Worm (Caenorhabditis elegans) whole organism, L4 larva: ENCODE results near the gene W07E6.5.
A peak's percentile ranks its signal among the peaks of the same experiment; 100 is the strongest.
"Not testable (repeated sequence)": the region's sequence is repeated elsewhere in the genome, so short reads cannot be mapped to it uniquely, and the experiment has no call there.

ENCODE experiments used
- F26F4.8 ChIP-seq: fragments of 200-800 bp; sonication (Bioruptor generic); conservative IDR thresholded peaks from 2 replicates; pipeline ENCODE4 v1.3.6; 2022; ENCODE audit warnings: missing genetic modification characterization, missing compliant biosample characterization
- F49E8.2 ChIP-seq: sonication (generic microtip); optimal IDR thresholded peaks from 2 replicates; lab custom pipeline; 2016; ENCODE audit warnings: missing compliant biosample characterization, mild to moderate bottlenecking, missing genetic modification characterization, borderline replicate concordance
- Y105C5A.15 ChIP-seq: fragments of 200-800 bp; sonication (Bioruptor generic); IDR thresholded peaks from 2 replicates; pipeline ENCODE4 v1.3.6; 2022; ENCODE audit warnings: missing genetic modification characterization, missing compliant biosample characterization
- Y75B8A.6 ChIP-seq: fragments of 200-800 bp; sonication (Bioruptor generic); IDR thresholded peaks from 2 replicates; pipeline ENCODE4 v1.3.6; 2022; ENCODE audit warnings: missing genetic modification reagents, missing genetic modification characterization, missing compliant biosample characterization
- ZK337.2 ChIP-seq: fragments of 200-800 bp; sonication (Bioruptor generic); IDR thresholded peaks from 2 replicates; pipeline ENCODE4 v1.3.6; 2022; ENCODE audit warnings: missing genetic modification reagents, missing genetic modification characterization, missing compliant biosample characterization
- aha-1 ChIP-seq: fragments of 150-350 bp; peaks from one replicate; lab custom pipeline; 2014; ENCODE audit warnings: missing biosample characterization, missing genetic modification characterization
- attf-4 ChIP-seq: sonication (generic microtip); optimal IDR thresholded peaks from 3 replicates; lab custom pipeline; 2017; ENCODE audit warnings: missing biosample characterization, missing genetic modification characterization
- ceh-28 ChIP-seq: fragments of 150-350 bp; optimal IDR thresholded peaks from 2 replicates; lab custom pipeline; 2014; ENCODE audit warnings: missing biosample characterization, missing genetic modification reagents, missing genetic modification characterization
- ceh-62 ChIP-seq: sonication (generic microtip); optimal IDR thresholded peaks from 2 replicates; lab custom pipeline; 2017; ENCODE audit warnings: missing biosample characterization, missing genetic modification characterization
- ceh-82 ChIP-seq: sonication (generic microtip); optimal IDR thresholded peaks from 2 replicates; lab custom pipeline; 2017; ENCODE audit warnings: missing biosample characterization, missing genetic modification characterization
- dpl-1 ChIP-seq: fragments of 150-350 bp; optimal IDR thresholded peaks from 2 replicates; lab custom pipeline; 2014; ENCODE audit warnings: missing biosample characterization, missing genetic modification reagents, missing genetic modification characterization
- duxl-1 ChIP-seq: sonication (generic microtip); optimal IDR thresholded peaks from 2 replicates; lab custom pipeline; 2016; ENCODE audit warnings: mild to moderate bottlenecking, missing genetic modification characterization, moderate library complexity, missing compliant biosample characterization; ENCODE audit not compliant: poor library complexity
- dve-1 ChIP-seq: sonication (generic microtip); optimal IDR thresholded peaks from 2 replicates; lab custom pipeline; 2017; ENCODE audit warnings: antibody characterized with exemption, mild to moderate bottlenecking, missing genetic modification characterization, missing compliant biosample characterization; ENCODE audit not compliant: insufficient read depth
- egl-27 ChIP-seq: sonication (generic microtip); optimal IDR thresholded peaks from 3 replicates; lab custom pipeline; 2017; ENCODE audit warnings: missing biosample characterization, missing genetic modification reagents, missing genetic modification characterization
- fos-1 ChIP-seq: fragments of 150-350 bp; optimal IDR thresholded peaks from 2 replicates; lab custom pipeline; 2014; ENCODE audit warnings: missing biosample characterization, missing genetic modification characterization
- hlh-11 ChIP-seq: fragments of 200-800 bp; sonication (Bioruptor generic); optimal IDR thresholded peaks from 2 replicates; lab custom pipeline; 2018; ENCODE audit warnings: mild to moderate bottlenecking, missing genetic modification characterization, missing compliant biosample characterization
- hmg-1.1 ChIP-seq: fragments of 200-800 bp; sonication (Bioruptor generic); IDR thresholded peaks from 2 replicates; pipeline ENCODE4 v1.3.6; 2022; ENCODE audit warnings: missing genetic modification reagents, missing genetic modification characterization, missing compliant biosample characterization
- lim-7 ChIP-seq: fragments of 200-800 bp; sonication (Bioruptor generic); IDR thresholded peaks from 2 replicates; pipeline ENCODE4 v1.3.6; 2022; ENCODE audit warnings: missing genetic modification characterization, missing compliant biosample characterization
- lin-1 ChIP-seq: fragments of 200-800 bp; sonication (Bioruptor generic); IDR thresholded peaks from 2 replicates; pipeline ENCODE4 v1.3.6; 2022; ENCODE audit warnings: missing genetic modification reagents, missing genetic modification characterization, missing compliant biosample characterization
- lin-13 ChIP-seq: fragments of 150-350 bp; optimal IDR thresholded peaks from 2 replicates; lab custom pipeline; 2014; ENCODE audit warnings: missing biosample characterization, missing genetic modification reagents, missing genetic modification characterization
- lin-15B ChIP-seq: fragments of 150-350 bp; sonication (generic microtip); optimal IDR thresholded peaks from 3 replicates; lab custom pipeline; 2014; ENCODE audit warnings: missing biosample characterization, missing genetic modification characterization
- lsy-2 ChIP-seq, 2 experiments: fragments of 150-350 bp in 1 of 2; sonication (generic microtip) in 1 of 2; optimal IDR thresholded peaks; 2 replicates each; lab custom pipeline; 2014 to 2017; ENCODE audit warnings: missing biosample characterization in 2 of 2, missing genetic modification characterization in 2 of 2
- madf-5 ChIP-seq, 2 experiments: fragments of 200-800 bp; sonication (Bioruptor generic); IDR thresholded peaks; 2 replicates each; pipeline ENCODE4 v1.3.6; 2022; ENCODE audit warnings: missing compliant biosample characterization in 2 of 2, missing genetic modification characterization in 2 of 2
- madf-9 ChIP-seq: fragments of 200-800 bp; sonication (Bioruptor generic); conservative IDR thresholded peaks from 2 replicates; pipeline ENCODE4 v1.3.6; 2022; ENCODE audit warnings: missing genetic modification reagents, missing genetic modification characterization, missing compliant biosample characterization
- nhr-10 ChIP-seq: fragments of 150-350 bp; optimal IDR thresholded peaks from 2 replicates; lab custom pipeline; 2014; ENCODE audit warnings: missing biosample characterization, missing genetic modification characterization
- nhr-102 ChIP-seq: sonication (generic microtip); optimal IDR thresholded peaks from 2 replicates; lab custom pipeline; 2016; ENCODE audit warnings: mild to moderate bottlenecking, missing genetic modification characterization, moderate library complexity, missing compliant biosample characterization
- nhr-11 ChIP-seq: fragments of 150-350 bp; optimal IDR thresholded peaks from 2 replicates; lab custom pipeline; 2014; ENCODE audit warnings: missing biosample characterization, missing genetic modification characterization
- nhr-111 ChIP-seq: fragments of 200-800 bp; sonication (Bioruptor generic); optimal IDR thresholded peaks from 2 replicates; lab custom pipeline; 2018; ENCODE audit warnings: mild to moderate bottlenecking, missing genetic modification characterization, missing compliant biosample characterization
- nhr-42 ChIP-seq: fragments of 200-800 bp; sonication (Bioruptor generic); IDR thresholded peaks from 2 replicates; pipeline ENCODE4 v1.3.6; 2022; ENCODE audit warnings: missing genetic modification characterization, missing compliant biosample characterization
- nhr-48 ChIP-seq: sonication (generic microtip); optimal IDR thresholded peaks from 2 replicates; lab custom pipeline; 2016; ENCODE audit warnings: mild to moderate bottlenecking, missing genetic modification characterization, missing compliant biosample characterization
- nhr-6 ChIP-seq: fragments of 150-350 bp; optimal IDR thresholded peaks from 2 replicates; lab custom pipeline; 2014; ENCODE audit warnings: missing biosample characterization, missing genetic modification characterization
- nhr-76 ChIP-seq: fragments of 150-350 bp; optimal IDR thresholded peaks from 2 replicates; lab custom pipeline; 2014; ENCODE audit warnings: missing biosample characterization, missing genetic modification characterization
- nhr-77 ChIP-seq: fragments of 150-350 bp; optimal IDR thresholded peaks from 2 replicates; lab custom pipeline; 2014; ENCODE audit warnings: missing biosample characterization, missing genetic modification characterization
- sdz-12 ChIP-seq: fragments of 200-800 bp; sonication (Bioruptor generic); optimal IDR thresholded peaks from 2 replicates; lab custom pipeline; 2018; ENCODE audit warnings: mild to moderate bottlenecking, missing genetic modification characterization, missing compliant biosample characterization
- set-16 ChIP-seq: fragments of 200-800 bp; sonication (Bioruptor generic); IDR thresholded peaks from 2 replicates; pipeline ENCODE4 v1.3.6; 2022; ENCODE audit warnings: missing genetic modification reagents, missing genetic modification characterization, missing compliant biosample characterization
- snpc-4 ChIP-seq: fragments of 150-350 bp; optimal IDR thresholded peaks from 2 replicates; lab custom pipeline; 2014; ENCODE audit warnings: missing biosample characterization, missing genetic modification characterization
- tra-1 ChIP-seq: fragments of 200-800 bp; sonication (Bioruptor generic); IDR thresholded peaks from 2 replicates; pipeline ENCODE4 v1.3.6; 2022; ENCODE audit warnings: missing genetic modification reagents, missing genetic modification characterization, missing compliant biosample characterization
- unc-130 ChIP-seq: sonication (generic microtip); optimal IDR thresholded peaks from 2 replicates; lab custom pipeline; 2016; ENCODE audit warnings: missing genetic modification reagents, missing genetic modification characterization, missing compliant biosample characterization
- unc-62 ChIP-seq, 3 experiments: fragments of 150-350 bp in 1 of 3; sonication (generic microtip); optimal IDR thresholded peaks in 2 of 3; peaks in 1 of 3; 1 replicate in 1 of 3; 2 replicates in 2 of 3; lab custom pipeline; 2014 to 2017; ENCODE audit warnings: missing biosample characterization in 3 of 3, missing genetic modification characterization in 3 of 3, missing genetic modification reagents in 3 of 3, missing genotype in 1 of 3
- vab-7 ChIP-seq: fragments of 200-800 bp; sonication (Bioruptor generic); IDR thresholded peaks from 2 replicates; pipeline ENCODE4 v1.3.6; 2022; ENCODE audit warnings: missing genetic modification reagents, missing genetic modification characterization, missing compliant biosample characterization
- zfp-3 ChIP-seq: fragments of 200-800 bp; sonication (Bioruptor generic); conservative IDR thresholded peaks from 2 replicates; pipeline ENCODE4 v1.3.6; 2022; ENCODE audit warnings: missing genetic modification reagents, missing genetic modification characterization, missing compliant biosample characterization
- ztf-11 ChIP-seq: fragments of 150-350 bp; optimal IDR thresholded peaks from 2 replicates; lab custom pipeline; 2014; ENCODE audit warnings: missing biosample characterization, missing genetic modification characterization
- ztf-7 ChIP-seq: fragments of 150-350 bp; optimal IDR thresholded peaks from 2 replicates; lab custom pipeline; 2014; ENCODE audit warnings: missing biosample characterization, missing genetic modification characterization

Gene W07E6.5

DNA sequence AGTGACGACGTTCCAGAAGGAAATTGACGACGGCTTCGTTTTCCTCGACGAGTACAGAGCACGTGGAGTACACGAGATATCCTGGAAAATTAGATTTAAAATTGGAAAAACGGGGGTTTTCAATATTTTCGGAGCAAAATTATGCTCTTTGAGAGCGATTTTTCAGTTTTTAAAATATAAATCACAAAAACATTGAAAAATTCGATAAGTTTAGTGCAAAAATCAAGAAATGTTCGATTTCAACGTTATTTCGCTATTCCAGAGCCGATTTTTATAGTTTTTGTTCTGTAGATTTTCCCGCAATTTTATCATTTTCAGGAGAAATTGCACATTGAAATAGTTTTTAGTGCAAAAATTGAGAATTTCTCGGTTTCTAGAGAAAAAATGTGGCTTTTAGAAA is at the start of gene W07E6.5:
Gene W07E6.5 (plus strand): TSS at position 301 of the 400 bp plus-strand sequence.
- no peak for TF ChIP-seq hlh-11 (tag; lab: Kevin White, UChicago)
- TF ChIP-seq lin-15B (tag; lab: Kevin White, UChicago), result no peak
- TF ChIP-seq madf-9 (GFP tag; lab: Robert Waterston, UW), result no peak
- no peak for TF ChIP-seq nhr-42 (GFP tag; lab: Robert Waterston, UW)
- no peak for TF ChIP-seq nhr-102 (tag; lab: Kevin White, UChicago)
- TF ChIP-seq ZK337.2 (GFP tag; lab: Robert Waterston, UW), result no peak
- TF ChIP-seq sdz-12, result no peak
- no peak for TF ChIP-seq ceh-82 (tag; lab: Kevin White, UChicago)

DNA sequence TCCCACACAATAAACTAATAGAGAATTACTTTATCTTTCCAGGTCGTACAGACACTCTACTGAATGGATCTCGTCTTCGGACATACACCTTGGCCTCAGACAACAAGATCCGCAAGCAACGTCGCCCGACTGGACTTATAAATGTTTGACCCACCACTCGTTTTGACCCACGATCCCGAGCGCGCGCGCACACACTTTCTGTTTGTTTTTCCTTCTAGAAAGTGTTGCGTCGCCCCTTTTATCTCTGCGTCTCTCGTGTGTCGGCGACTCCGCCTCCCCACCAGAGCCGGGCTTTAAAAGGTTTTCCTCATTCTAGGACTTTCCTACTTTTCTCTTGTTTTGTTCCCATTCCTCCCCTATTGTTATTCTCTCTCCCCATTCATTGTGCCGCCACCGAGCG is 36.0 kb upstream of the W07E6.5 start:
- no peak for TF ChIP-seq attf-4
- peak; percentile 21 for TF ChIP-seq aha-1 (tag; lab: Kevin White, UChicago)
- TF ChIP-seq hmg-1.1 (GFP tag; lab: Robert Waterston, UW), result no peak
- no peak for TF ChIP-seq zfp-3
- TF ChIP-seq Y105C5A.15 (GFP tag; lab: Robert Waterston, UW), result no peak
- TF ChIP-seq nhr-11 (tag; lab: Kevin White, UChicago), result no peak
- no peak for TF ChIP-seq nhr-77 (tag; lab: Kevin White, UChicago)

DNA sequence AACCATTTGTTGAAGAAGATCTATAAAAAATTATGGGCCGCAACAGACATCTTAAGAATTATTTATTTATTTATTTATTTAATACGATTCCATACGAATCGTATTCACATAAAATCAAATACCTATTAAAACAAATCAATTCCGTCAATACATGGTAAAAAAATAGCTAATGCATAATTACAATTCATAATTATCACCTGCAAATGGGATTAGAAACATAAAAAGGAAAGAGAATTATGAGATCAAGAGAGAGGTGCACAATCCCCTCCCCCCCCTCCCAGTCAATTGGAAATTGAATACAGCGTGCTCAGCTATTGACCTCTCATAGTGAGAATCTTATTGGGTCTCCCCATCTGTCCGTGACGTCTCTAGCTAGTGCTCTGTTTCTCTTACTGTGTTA is 32.2 kb upstream of the W07E6.5 start, which contains the start of gene C24H12.1:
Gene C24H12.1 (plus strand): TSS at position 301 of the 400 bp plus-strand sequence.
- not testable (repeated sequence) for TF ChIP-seq fos-1; nhr-76 (tag; lab: Kevin White, UChicago); nhr-10
- TF ChIP-seq, all 104 proteins: peak for 0; not testable (repeated sequence) for 104

DNA sequence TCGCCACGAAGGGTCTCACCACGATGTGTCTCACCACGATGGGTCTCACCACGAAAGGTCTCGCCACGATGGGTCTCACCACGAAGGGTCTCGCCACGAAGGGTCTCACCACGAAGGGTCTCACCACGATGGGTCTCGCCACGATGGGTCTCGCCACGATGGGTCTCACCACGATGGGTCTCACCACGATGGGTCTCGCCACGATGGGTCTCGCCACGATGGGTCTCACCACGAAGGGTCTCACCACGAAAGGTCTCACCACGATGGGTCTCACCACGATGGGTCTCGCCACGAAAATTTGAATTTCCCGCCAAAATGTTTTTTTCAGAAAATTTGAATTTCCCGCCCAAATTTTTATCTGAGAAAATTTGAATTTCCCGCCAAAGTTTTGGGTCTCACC is 21.1 kb upstream of the W07E6.5 start:
- TF ChIP-seq set-16 (GFP tag; lab: Robert Waterston, UW), result peak; percentile 86

DNA sequence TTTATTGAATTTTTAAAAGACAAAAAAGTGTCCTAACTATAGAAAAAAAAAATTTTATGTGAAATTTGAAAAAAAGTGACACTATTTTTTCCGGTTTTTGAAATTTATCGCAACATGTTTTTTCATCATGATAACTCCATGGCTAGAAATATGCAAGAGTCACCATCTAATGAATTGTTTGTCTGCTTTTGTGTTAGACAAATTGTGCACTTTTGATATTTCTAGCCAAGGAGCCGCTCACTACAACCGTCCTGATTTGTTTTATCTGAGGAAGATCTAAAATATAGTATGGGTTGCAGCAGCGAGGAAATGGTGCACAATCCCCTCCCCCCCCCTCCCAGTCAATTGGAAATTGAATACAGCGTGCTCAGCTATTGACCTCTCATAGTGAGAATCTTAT is 18.7 kb upstream of the W07E6.5 start, which contains the start of gene W10D9.1:
Gene W10D9.1 (plus strand): TSS at position 301 of the 400 bp plus-strand sequence.
- TF ChIP-seq tra-1; duxl-1 (tag; lab: Kevin White, UChicago); ztf-11: not testable (repeated sequence)

DNA sequence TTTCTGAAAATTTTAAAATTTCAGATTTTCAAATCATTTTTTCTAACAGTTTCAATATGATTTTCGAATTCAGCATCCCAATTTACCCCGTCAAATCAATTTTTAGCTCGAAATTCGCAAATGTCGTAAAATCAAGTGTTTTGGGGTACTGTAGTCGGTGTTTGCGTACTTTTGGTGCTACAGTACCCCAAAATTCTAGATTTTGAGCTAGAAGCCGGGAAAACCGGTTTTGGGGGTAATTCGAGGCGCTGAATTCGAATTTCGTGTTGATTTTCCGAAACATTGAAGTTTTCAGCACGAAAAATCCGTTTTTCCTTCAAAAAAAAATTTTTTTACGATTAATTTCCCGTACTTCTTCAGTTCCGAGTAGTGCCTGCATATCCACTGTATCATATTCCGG is 16.9 kb upstream of the W07E6.5 start:
- no peak for TF ChIP-seq nhr-102 (tag; lab: Kevin White, UChicago)
- no peak for TF ChIP-seq lin-1 (GFP tag; lab: Robert Waterston, UW)
- no peak for TF ChIP-seq lim-7 (GFP tag; lab: Robert Waterston, UW)
- TF ChIP-seq vab-7 (GFP tag; lab: Robert Waterston, UW), result no peak
- TF ChIP-seq dpl-1 (GFP tag; lab: Kevin White, UChicago), result no peak
- TF ChIP-seq nhr-6 (tag; lab: Kevin White, UChicago), result no peak
- TF ChIP-seq nhr-48 (tag; lab: Kevin White, UChicago), result no peak
- no peak for TF ChIP-seq snpc-4 (tag; lab: Kevin White, UChicago)
- TF ChIP-seq unc-130 (GFP tag; lab: Kevin White, UChicago), result no peak
- no peak for TF ChIP-seq egl-27 (tag; lab: Kevin White, UChicago)
- no peak for TF ChIP-seq nhr-111 (GFP tag; lab: Kevin White, UChicago)
- no peak for TF ChIP-seq ceh-62 (tag; lab: Kevin White, UChicago)
- no peak for TF ChIP-seq ceh-28 (tag; lab: Kevin White, UChicago)
- TF ChIP-seq aha-1 (tag; lab: Kevin White, UChicago), result peak; percentile 88
- no peak for TF ChIP-seq dve-1 (tag; lab: Kevin White, UChicago)
- peak; percentile 80 for TF ChIP-seq lin-13 (GFP tag; lab: Kevin White, UChicago)
- TF ChIP-seq lsy-2 (tag; optimal IDR thresholded peaks at IDR 0.05; lab: Kevin White, UChicago), result peak; percentile 19 to 75
- no peak for TF ChIP-seq F49E8.2
- TF ChIP-seq F26F4.8 (GFP tag; lab: Robert Waterston, UW), result no peak
- TF ChIP-seq nhr-11 (tag; lab: Kevin White, UChicago), result no peak
- TF ChIP-seq ceh-82 (tag; lab: Kevin White, UChicago), result no peak
- no peak for TF ChIP-seq ztf-7 (tag; lab: Kevin White, UChicago)
- no peak for TF ChIP-seq unc-62 (GFP tag; optimal IDR thresholded peaks at IDR 0.05 in 1 of 2; lab: Kevin White, UChicago)
- no peak for TF ChIP-seq unc-62 (tag; optimal IDR thresholded peaks at IDR 0.05; lab: Kevin White, UChicago)
- no peak for TF ChIP-seq madf-5 (GFP tag; IDR thresholded peaks at IDR 0.05; lab: Robert Waterston, UW)
- TF ChIP-seq Y75B8A.6 (GFP tag; lab: Robert Waterston, UW), result no peak
